Worm (Caenorhabditis elegans): ENCODE measurements around the gene acl-3.
A peak's percentile ranks its signal among the peaks of the same experiment; 100 is the strongest.

Gene acl-3

ce11 chrIV:11651965-11652453 is at the start of gene acl-3, which contains the start of gene ndub-6:
TSS of gene acl-3 (minus strand) at chrIV:11652023.
TSS of gene ndub-6 (plus strand) at chrIV:11652403.
- no peak for TF ChIP-seq ztf-28 (GFP tag; IDR thresholded peaks at IDR 0.05)

ce11 chrIV:11700752-11701151 is 48.9 kb upstream of the acl-3 start, which contains the start of gene dpy-20:
TSS of gene dpy-20 (minus strand) at chrIV:11700852.
- no peak for TF ChIP-seq attf-3 (GFP tag; conservative IDR thresholded peaks at IDR 0.05)
- TF ChIP-seq F37B4.10 (GFP tag; IDR thresholded peaks at IDR 0.05): no peak

ce11 chrIV:11700100-11700499 is 48.3 kb upstream of the acl-3 start:
- TF ChIP-seq let-607 (tag; optimal IDR thresholded peaks at IDR 0.05) (no peak), ztf-26 (tag; optimal IDR thresholded peaks at IDR 0.05) (no peak)

ce11 chrIV:11697514-11697913 is 45.7 kb upstream of the acl-3 start:
- TF ChIP-seq egl-18 (GFP tag; IDR thresholded peaks at IDR 0.05) (no peak), F23B12.7 (tag; optimal IDR thresholded peaks at IDR 0.05; ENCODE audit: insufficient read depth) (no peak), gei-17 (GFP tag; optimal IDR thresholded peaks at IDR 0.05) (no peak)

ce11 chrIV:11695634-11696033 is 43.8 kb upstream of the acl-3 start:
- TF ChIP-seq F10E7.11 (tag; optimal IDR thresholded peaks at IDR 0.05) (no peak), madf-6 (GFP tag; IDR thresholded peaks at IDR 0.05) (peak; percentile 95), sea-2 (GFP tag; IDR thresholded peaks at IDR 0.05) (no peak), snpc-1.3 (tag; optimal IDR thresholded peaks at IDR 0.05; ENCODE audit: insufficient read depth) (peak; percentile 56), lsl-1 (GFP tag; optimal IDR thresholded peaks at IDR 0.05) (peak; percentile 98), tbx-9 (tag; optimal IDR thresholded peaks at IDR 0.05; ENCODE audit: borderline replicate concordance) (no peak), F49E8.2 (tag; optimal IDR thresholded peaks at IDR 0.05; ENCODE audit: insufficient read depth) (peak; percentile 54), ceh-91 (GFP tag; IDR thresholded peaks at IDR 0.05) (peak; percentile 75), snpc-3.4 (tag; optimal IDR thresholded peaks at IDR 0.05) (peak; percentile 25), nhr-179 (tag; optimal IDR thresholded peaks at IDR 0.05) (no peak), pbrm-1 (GFP tag; IDR thresholded peaks at IDR 0.05) (peak; percentile 48; the same call in 1 of the 2 replicates), F33H1.4 (GFP tag; IDR thresholded peaks at IDR 0.05) (peak; percentile 95), hrde-1 (tag; optimal IDR thresholded peaks at IDR 0.05; ENCODE audit: borderline replicate concordance) (peak; percentile 12), unc-130 (GFP tag; optimal IDR thresholded peaks at IDR 0.05) (peak; percentile 23), tbp1 (GFP tag; optimal IDR thresholded peaks at IDR 0.05) (peak; percentile 43), xnd-1 (tag; optimal IDR thresholded peaks at IDR 0.05) (peak; percentile 97), lsy-27 (tag; optimal IDR thresholded peaks at IDR 0.05; ENCODE audit: borderline replicate concordance, insufficient read depth) (no peak), hmg-20 (GFP tag; IDR thresholded peaks at IDR 0.05) (no peak), tlf-1 (GFP tag; optimal IDR thresholded peaks at IDR 0.05) (peak; percentile 41), Y67H2A.10 (GFP tag; conservative IDR thresholded peaks at IDR 0.05) (no peak), athp-1 (tag; optimal IDR thresholded peaks at IDR 0.05) (peak; percentile 7), madf-8 (GFP tag; conservative IDR thresholded peaks at IDR 0.05) (peak; percentile 95), ekl-4 (GFP tag; IDR thresholded peaks at IDR 0.05) (0 out of 2 replicates have a peak, but pooled peaks have one; percentile 33), lin-54 (GFP tag; optimal IDR thresholded peaks at IDR 0.05) (peak; percentile 63), efl-1 (GFP tag; optimal IDR thresholded peaks at IDR 0.05) (peak; percentile 49), snpc-4 (GFP tag; optimal IDR thresholded peaks at IDR 0.05) (no peak), snpc-4 (tag; optimal IDR thresholded peaks at IDR 0.05) (peak in 3 of 4 experiments; percentile 0 to 70 (median 17)), D2030.7 (GFP tag; IDR thresholded peaks at IDR 0.05) (peak; percentile 74), him-1 (tag; optimal IDR thresholded peaks at IDR 0.05) (peak; percentile 76)
